Worm (Caenorhabditis elegans): ENCODE measurements around the gene F11A5.15.

DNA sequence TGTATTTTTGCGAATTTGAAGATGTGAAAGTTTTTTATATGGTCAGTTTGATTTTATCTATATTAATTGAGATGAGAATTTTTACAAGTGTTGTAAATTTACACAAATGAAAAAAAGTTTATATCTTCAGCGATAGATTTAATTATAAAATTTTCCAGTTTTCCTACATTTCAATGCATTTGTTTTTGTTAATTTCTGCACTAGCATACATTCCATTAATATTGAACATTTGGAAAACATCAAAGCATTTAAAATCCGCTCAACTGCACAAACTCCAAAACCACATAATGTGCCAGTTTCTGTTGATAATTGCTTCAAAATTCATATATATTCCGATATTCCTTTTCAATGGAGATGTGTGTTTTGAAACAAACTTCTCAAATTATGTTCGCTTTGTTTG is 35.5 kb downstream of the F11A5.15 start, which contains the start of gene srh-277:
- TF ChIP-seq ceh-16 (tag; optimal IDR thresholded peaks at IDR 0.05) (no peak), ama-1 (optimal IDR thresholded peaks at IDR 0.05) (no peak), pha-4 (tag; optimal IDR thresholded peaks at IDR 0.05) (no peak), aly-2 (tag; optimal IDR thresholded peaks at IDR 0.05) (no peak)

Measured in whole organism, L3 larva.